Worm (Caenorhabditis elegans) whole organism, L2 larva: ENCODE data around the gene hrpf-2.

Experiments used
- F13H6.1 ChIP-seq: sonication (generic microtip); optimal IDR thresholded peaks from 2 replicates; lab custom pipeline; 2016; ENCODE audit warnings: missing genetic modification characterization, missing compliant biosample characterization
- aly-2 ChIP-seq: fragments of 150-350 bp; optimal IDR thresholded peaks from 2 replicates; lab custom pipeline; 2014; ENCODE audit warnings: missing biosample characterization, missing genetic modification characterization
- mab-5 ChIP-seq: fragments of 150-350 bp; optimal IDR thresholded peaks from 2 replicates; lab custom pipeline; 2014; ENCODE audit warnings: missing biosample characterization, missing genetic modification characterization
- mbf-1 ChIP-seq: sonication (generic microtip); optimal IDR thresholded peaks from 2 replicates; lab custom pipeline; 2017; ENCODE audit warnings: missing biosample characterization, missing genetic modification characterization
- sma-3 ChIP-seq: sonication (generic microtip); optimal IDR thresholded peaks from 2 replicates; lab custom pipeline; 2016; ENCODE audit warnings: missing genetic modification reagents, missing genetic modification characterization, missing compliant biosample characterization
- unc-39 ChIP-seq: fragments of 150-350 bp; optimal IDR thresholded peaks from 2 replicates; lab custom pipeline; 2014; ENCODE audit warnings: missing biosample characterization, missing genetic modification characterization

DNA sequence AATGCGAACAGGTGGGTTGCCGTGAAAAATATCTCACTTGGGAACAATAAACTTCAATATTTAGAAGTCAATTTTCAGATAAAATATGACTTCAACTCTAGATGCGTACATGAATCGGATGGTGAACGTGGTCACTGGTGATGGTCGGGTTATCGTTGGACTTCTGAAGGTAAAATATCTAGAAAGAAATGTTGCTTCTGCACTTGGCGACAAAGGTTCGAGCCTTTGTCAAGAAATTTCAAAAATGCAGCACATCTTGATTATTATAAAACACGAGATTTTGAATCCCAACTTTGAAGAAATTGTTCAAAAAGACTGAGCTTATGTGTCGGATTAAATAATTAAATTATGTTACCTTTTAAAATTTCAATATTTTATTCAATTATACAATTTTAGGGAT, 49.9 kb downstream of the hrpf-2 start, which contains the start of gene lsm-8:
- TF ChIP-seq sma-3 (GFP tag; lab: Kevin White, UChicago) (no peak), mab-5 (no peak), aly-2 (tag; lab: Kevin White, UChicago) (no peak), F13H6.1 (tag; lab: Kevin White, UChicago) (no peak), mbf-1 (tag; lab: Kevin White, UChicago) (no peak), unc-39 (tag; lab: Kevin White, UChicago) (no peak)
